Fruit fly (Drosophila melanogaster): ENCODE results near the gene CG43999.

Gene CG43999

DNA sequence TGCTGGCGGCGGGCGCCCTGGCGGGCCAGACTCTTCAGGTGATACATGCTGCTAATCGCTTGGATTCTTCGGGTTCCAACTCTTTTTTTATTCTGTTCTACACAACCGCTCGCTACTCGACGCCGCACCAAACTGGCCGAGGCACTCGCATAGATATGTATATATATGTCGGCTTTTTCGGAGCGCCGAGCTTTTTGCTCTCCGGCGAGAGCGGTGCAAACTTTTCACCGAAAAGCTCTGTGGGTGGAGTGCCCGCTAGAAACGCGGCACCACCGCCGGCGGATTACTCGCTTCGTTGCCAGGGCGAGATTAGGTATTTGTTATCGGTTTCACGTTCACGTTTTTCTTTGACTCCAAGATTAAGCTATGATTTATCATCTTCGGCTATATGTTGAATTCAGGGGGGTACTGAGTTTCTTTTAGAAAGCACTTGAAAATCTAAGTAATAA, 14.2 kb upstream of the CG43999 start, which contains the start of gene Gdh:
Gene Gdh (minus strand): TSS at position 137 of the 449 bp plus-strand sequence.
- no peak for TF ChIP-seq CG14711 (tag; optimal IDR thresholded peaks at IDR 0.05)
- peak; percentile 16 for TF ChIP-seq Crg-1 (GFP tag; optimal IDR thresholded peaks at IDR 0.05)
- TF ChIP-seq CG12768 (GFP tag; optimal IDR thresholded peaks at IDR 0.05), result peak; percentile 6
- TF ChIP-seq toe (GFP tag; optimal IDR thresholded peaks at IDR 0.05), result no peak
- peak; percentile 49 for TF ChIP-seq CG11617 (GFP tag; optimal IDR thresholded peaks at IDR 0.05)
- no peak for TF ChIP-seq pad (GFP tag; optimal IDR thresholded peaks at IDR 0.05)
- peak; percentile 24 for TF ChIP-seq CG33017 (tag; optimal IDR thresholded peaks at IDR 0.05)
- peak; percentile 53 for TF ChIP-seq bab1 (GFP tag; optimal IDR thresholded peaks at IDR 0.05)
- peak; percentile 74 for TF ChIP-seq Mnt (GFP tag; optimal IDR thresholded peaks at IDR 0.05)
- peak; percentile 46 for TF ChIP-seq Hr96 (GFP tag; optimal IDR thresholded peaks at IDR 0.05)
- peak; percentile 66 for TF ChIP-seq CG1620 (GFP tag; optimal IDR thresholded peaks at IDR 0.05)
- peak; percentile 34 for TF ChIP-seq CG7101 (tag; optimal IDR thresholded peaks at IDR 0.05)
- peak; percentile 27 for TF ChIP-seq tj (GFP tag; optimal IDR thresholded peaks at IDR 0.05)
- TF ChIP-seq CG5204 (GFP tag; optimal IDR thresholded peaks at IDR 0.05), result no peak
- peak; percentile 44 for TF ChIP-seq cic (GFP tag; optimal IDR thresholded peaks at IDR 0.05)

DNA sequence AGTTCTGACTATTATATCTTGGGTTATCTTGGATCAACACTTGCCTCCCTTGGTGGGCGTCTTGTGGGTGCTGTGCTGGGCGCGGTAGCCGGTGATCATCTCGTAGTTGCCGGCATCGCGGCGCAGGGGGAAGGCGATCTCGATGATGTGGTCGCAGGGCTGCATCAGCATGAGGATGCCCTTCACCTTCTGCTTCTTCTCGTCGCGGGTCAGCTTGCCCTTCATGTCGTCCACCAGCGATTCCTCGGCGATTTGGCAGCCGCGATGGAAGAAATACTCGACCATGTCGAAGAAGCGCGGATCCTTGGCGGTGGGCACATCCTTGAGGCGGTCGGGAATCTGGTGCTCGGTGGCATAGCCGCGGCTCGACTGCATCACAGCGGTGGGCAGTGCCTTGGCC, 13.8 kb upstream of the CG43999 start:
- TF ChIP-seq cic (GFP tag; optimal IDR thresholded peaks at IDR 0.05) (no peak), CG7045 (GFP tag; optimal IDR thresholded peaks at IDR 0.05) (no peak), tj (GFP tag; optimal IDR thresholded peaks at IDR 0.05) (no peak)

DNA sequence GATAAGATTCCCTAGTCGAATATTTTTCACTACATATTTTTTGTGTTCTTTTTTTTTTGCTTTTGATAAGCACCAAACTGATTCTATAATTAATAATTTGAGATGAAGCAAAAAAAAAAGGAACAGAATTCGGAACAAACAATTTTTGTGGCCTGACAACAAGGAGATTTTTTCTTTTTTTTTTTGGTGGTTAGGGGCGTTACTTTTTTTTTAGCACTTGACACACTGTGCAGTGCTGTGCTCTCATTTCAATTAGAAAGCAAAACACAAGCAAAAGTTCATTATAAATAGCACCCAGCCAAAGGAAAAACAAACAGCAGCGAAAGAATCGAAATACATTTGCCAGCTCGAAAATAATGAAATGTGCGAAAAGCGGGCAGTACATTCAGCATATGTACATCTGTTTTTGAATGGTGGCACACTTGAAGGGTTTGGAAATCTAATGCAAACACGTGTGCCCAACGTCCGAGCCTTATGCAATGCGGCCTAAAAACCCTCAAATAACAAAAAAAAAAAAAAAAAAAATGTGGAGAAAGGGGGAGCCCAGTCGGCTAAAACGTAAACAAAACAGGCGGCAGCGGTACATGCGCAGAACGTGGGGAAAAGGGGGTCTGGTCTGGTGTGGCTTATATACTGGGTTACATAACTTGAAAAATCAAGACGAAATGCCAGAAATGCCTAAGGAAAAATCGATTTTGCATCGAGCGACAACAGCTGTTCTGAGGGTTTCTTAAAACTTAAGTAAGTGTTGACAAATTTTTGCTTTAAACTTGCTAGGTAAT, 13.0 kb upstream of the CG43999 start:
- peak; percentile 25 for TF ChIP-seq Mnt (GFP tag; optimal IDR thresholded peaks at IDR 0.05)
- TF ChIP-seq CG12768 (GFP tag; optimal IDR thresholded peaks at IDR 0.05), result peak; percentile 6
- no peak for TF ChIP-seq CG33017 (tag; optimal IDR thresholded peaks at IDR 0.05)
- TF ChIP-seq kay (GFP tag; ENCODE audit: borderline replicate concordance), result peak; percentile 84
- TF ChIP-seq CG7101 (tag; optimal IDR thresholded peaks at IDR 0.05), result no peak
- TF ChIP-seq CG1620 (GFP tag; optimal IDR thresholded peaks at IDR 0.05), result no peak
- no peak for TF ChIP-seq cnc (optimal IDR thresholded peaks at IDR 0.05)
- TF ChIP-seq bab1 (GFP tag; optimal IDR thresholded peaks at IDR 0.05), result no peak
- TF ChIP-seq toe (GFP tag; optimal IDR thresholded peaks at IDR 0.05), result no peak

DNA sequence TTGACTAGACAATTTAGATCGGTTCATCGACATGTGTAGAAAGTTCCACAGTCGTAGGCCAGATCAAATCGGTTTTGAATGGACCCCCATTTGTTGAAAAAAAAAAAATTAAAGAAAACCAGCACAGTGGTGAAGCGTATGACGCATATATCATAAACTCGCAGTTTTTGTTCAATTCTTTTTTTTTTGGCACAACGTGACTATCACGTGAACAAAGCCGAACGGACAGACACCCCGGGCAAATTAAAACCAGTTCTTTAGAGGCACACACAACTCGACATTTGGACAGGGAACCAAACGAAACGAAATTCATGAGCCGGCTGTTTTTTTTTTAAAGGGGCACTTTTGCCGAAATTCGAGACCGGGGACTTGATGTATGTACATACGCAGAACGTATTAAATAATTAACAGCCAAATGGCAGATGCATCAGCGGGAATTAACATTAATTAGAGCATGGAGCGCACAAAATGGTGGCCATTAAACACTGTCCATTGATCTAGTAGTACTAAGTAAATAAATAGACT, 12.1 kb upstream of the CG43999 start:
- TF ChIP-seq ovo (GFP tag; optimal IDR thresholded peaks at IDR 0.05), result no peak
- peak; percentile 84 for TF ChIP-seq tj (GFP tag; optimal IDR thresholded peaks at IDR 0.05)

DNA sequence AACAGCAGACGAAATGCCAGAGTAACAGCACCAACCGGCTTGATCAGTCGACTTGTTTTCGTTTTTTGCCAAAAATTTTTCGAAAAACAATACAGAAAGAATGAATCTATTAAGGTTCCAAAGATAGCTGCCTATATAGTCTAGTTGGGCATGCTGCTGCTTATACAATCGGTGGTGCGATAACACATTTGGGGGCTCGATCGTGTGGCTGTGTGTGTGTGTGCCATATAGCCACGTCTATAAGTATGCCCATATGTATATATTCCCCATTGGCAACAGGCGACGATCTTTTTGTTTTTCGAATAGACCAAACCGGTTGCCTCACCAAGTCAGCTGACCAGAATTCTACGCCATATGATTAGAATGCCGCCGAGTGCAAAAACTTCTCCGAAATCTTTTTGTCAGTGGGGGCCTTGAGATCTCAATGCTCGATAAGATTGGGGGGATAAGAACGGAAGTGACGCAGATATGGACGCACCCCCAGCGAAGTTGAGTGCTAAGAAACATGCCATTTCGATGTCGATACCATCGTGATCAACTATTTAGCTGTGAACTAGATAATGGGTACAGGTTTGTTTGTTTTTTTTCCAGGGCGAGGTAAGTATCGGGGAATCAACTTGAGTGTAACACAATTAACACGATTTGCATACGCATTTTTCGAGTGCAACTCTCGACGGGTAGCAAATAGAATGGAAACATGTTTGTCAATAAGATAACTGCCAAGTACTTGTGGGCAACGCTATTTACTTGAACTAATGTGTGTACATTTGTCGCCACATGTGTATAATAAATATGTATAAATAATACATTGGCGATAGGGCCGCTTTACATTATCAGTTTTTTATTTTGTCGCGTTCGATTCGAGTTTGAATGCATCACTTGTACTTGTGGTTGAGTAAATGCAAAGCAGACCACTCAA, 11.4 kb upstream of the CG43999 start:
- no peak for TF ChIP-seq cnc (optimal IDR thresholded peaks at IDR 0.05)
- TF ChIP-seq Crg-1 (GFP tag; optimal IDR thresholded peaks at IDR 0.05), result peak; percentile 97
- TF ChIP-seq CG1620 (GFP tag; optimal IDR thresholded peaks at IDR 0.05), result peak; percentile 85
- TF ChIP-seq CG5204 (GFP tag; optimal IDR thresholded peaks at IDR 0.05), result no peak
- TF ChIP-seq Hr96 (GFP tag; optimal IDR thresholded peaks at IDR 0.05), result peak; percentile 57
- peak; percentile 78 for TF ChIP-seq CG14711 (tag; optimal IDR thresholded peaks at IDR 0.05)
- peak; percentile 98 for TF ChIP-seq cic (GFP tag; optimal IDR thresholded peaks at IDR 0.05)
- peak; percentile 87 for TF ChIP-seq Mnt (GFP tag; optimal IDR thresholded peaks at IDR 0.05)
- TF ChIP-seq kay (GFP tag; ENCODE audit: borderline replicate concordance), result peak; percentile 99
- TF ChIP-seq CG12768 (GFP tag; optimal IDR thresholded peaks at IDR 0.05), result peak; percentile 97
- peak; percentile 94 for TF ChIP-seq CG7045 (GFP tag; optimal IDR thresholded peaks at IDR 0.05)
- TF ChIP-seq toe (GFP tag; optimal IDR thresholded peaks at IDR 0.05), result no peak
- no peak for TF ChIP-seq tj (GFP tag; optimal IDR thresholded peaks at IDR 0.05)
- peak; percentile 98 for TF ChIP-seq ovo (GFP tag; optimal IDR thresholded peaks at IDR 0.05)
- peak; percentile 81 for TF ChIP-seq pad (GFP tag; optimal IDR thresholded peaks at IDR 0.05)
- TF ChIP-seq CG33017 (tag; optimal IDR thresholded peaks at IDR 0.05), result peak; percentile 86
- TF ChIP-seq CG7101 (tag; optimal IDR thresholded peaks at IDR 0.05), result peak; percentile 92
- TF ChIP-seq bab1 (GFP tag; optimal IDR thresholded peaks at IDR 0.05), result no peak
- TF ChIP-seq Clk (GFP tag; optimal IDR thresholded peaks at IDR 0.05), result peak; percentile 91
- TF ChIP-seq CG11617 (GFP tag; optimal IDR thresholded peaks at IDR 0.05), result peak; percentile 83

DNA sequence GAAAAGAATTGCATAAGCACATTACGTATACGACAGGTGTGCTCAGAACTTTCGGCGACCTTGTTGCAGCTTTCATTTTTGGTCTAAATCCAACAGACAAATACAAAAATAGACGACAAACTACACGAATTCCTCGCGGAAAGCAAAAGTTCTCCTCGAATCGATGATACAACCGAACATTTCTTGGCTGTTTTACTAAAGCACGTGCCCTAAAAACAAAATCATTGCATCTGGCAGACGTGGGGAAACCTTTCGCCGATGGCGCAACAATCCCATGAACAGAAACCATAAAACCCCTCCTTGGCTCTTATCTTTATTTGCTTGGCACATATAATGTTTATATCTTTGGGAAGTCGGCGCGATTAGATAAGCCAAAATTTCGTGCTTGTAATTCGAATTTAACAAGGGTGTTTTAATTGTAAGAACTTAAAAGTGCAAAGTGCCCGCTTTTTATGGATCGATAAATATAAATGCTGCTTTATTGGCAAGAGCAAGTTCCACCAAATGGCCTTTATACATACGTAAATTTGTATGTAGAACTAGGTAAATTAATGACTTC, 9.8 kb upstream of the CG43999 start:
- TF ChIP-seq CG11617 (GFP tag; optimal IDR thresholded peaks at IDR 0.05), result peak; percentile 54
- no peak for TF ChIP-seq Crg-1 (GFP tag; optimal IDR thresholded peaks at IDR 0.05)
- TF ChIP-seq CG7045 (GFP tag; optimal IDR thresholded peaks at IDR 0.05), result peak; percentile 29
- TF ChIP-seq CG33017 (tag; optimal IDR thresholded peaks at IDR 0.05), result peak; percentile 65
- TF ChIP-seq cic (GFP tag; optimal IDR thresholded peaks at IDR 0.05), result peak; percentile 63
- TF ChIP-seq CG12768 (GFP tag; optimal IDR thresholded peaks at IDR 0.05), result peak; percentile 52
- no peak for TF ChIP-seq CG14711 (tag; optimal IDR thresholded peaks at IDR 0.05)
- peak; percentile 37 for TF ChIP-seq Mnt (GFP tag; optimal IDR thresholded peaks at IDR 0.05)
- TF ChIP-seq Clk (GFP tag; optimal IDR thresholded peaks at IDR 0.05), result no peak
- peak; percentile 54 for TF ChIP-seq pad (GFP tag; optimal IDR thresholded peaks at IDR 0.05)
- no peak for TF ChIP-seq tj (GFP tag; optimal IDR thresholded peaks at IDR 0.05)

Data from whole organism, adult.